Worm (Caenorhabditis elegans) whole organism, L3 larva: Measurements from ENCODE around the gene F46B6.4.

Experiments
- R02D3.7 ChIP-seq: fragments of 150-350 bp; optimal IDR thresholded peaks from 2 replicates; lab custom pipeline; 2014; ENCODE audit warnings: missing biosample characterization, missing genetic modification characterization
- aly-2 ChIP-seq: fragments of 150-350 bp; optimal IDR thresholded peaks from 2 replicates; lab custom pipeline; 2014; ENCODE audit warnings: missing biosample characterization, missing genetic modification characterization
- ama-1 ChIP-seq: fragments of 150-350 bp; optimal IDR thresholded peaks from 2 replicates; lab custom pipeline; 2018
- ceh-16 ChIP-seq: sonication (generic microtip); optimal IDR thresholded peaks from 2 replicates; lab custom pipeline; 2017; ENCODE audit warnings: missing biosample characterization, missing genetic modification characterization
- ceh-28 ChIP-seq: fragments of 150-350 bp; optimal IDR thresholded peaks from 2 replicates; lab custom pipeline; 2014; ENCODE audit warnings: missing biosample characterization, missing genetic modification reagents, missing genetic modification characterization
- daf-12 ChIP-seq: fragments of 150-350 bp; optimal IDR thresholded peaks from 2 replicates; lab custom pipeline; 2014; ENCODE audit warnings: missing biosample characterization, missing genetic modification reagents, missing genetic modification characterization
- egl-27 ChIP-seq: sonication (generic microtip); optimal IDR thresholded peaks from 4 replicates; lab custom pipeline; 2017; ENCODE audit warnings: missing biosample characterization, missing genetic modification reagents, missing genetic modification characterization
- egl-5 ChIP-seq: fragments of 150-350 bp; optimal IDR thresholded peaks from 2 replicates; lab custom pipeline; 2017; ENCODE audit warnings: missing biosample characterization, missing genetic modification reagents, missing genetic modification characterization, inconsistent platforms
- elt-1 ChIP-seq: fragments of 150-350 bp; optimal IDR thresholded peaks from 2 replicates; lab custom pipeline; 2014; ENCODE audit warnings: missing biosample characterization, missing genetic modification characterization
- elt-2 ChIP-seq: sonication (generic microtip); optimal IDR thresholded peaks from 2 replicates; lab custom pipeline; 2016; ENCODE audit warnings: missing genetic modification reagents, mild to moderate bottlenecking, missing genetic modification characterization, missing compliant biosample characterization
- elt-3 ChIP-seq, 3 experiments: fragments of 150-350 bp in 1 of 3; sonication (generic microtip) in 2 of 3; optimal IDR thresholded peaks; 2 replicates in 2 of 3; 4 replicates in 1 of 3; lab custom pipeline; 2014 to 2017; ENCODE audit warnings: missing biosample characterization in 3 of 3, missing genetic modification characterization in 3 of 3
- eor-1 ChIP-seq, 2 experiments: fragments of 150-350 bp; optimal IDR thresholded peaks; 2 replicates each; lab custom pipeline; 2014 to 2018; ENCODE audit warnings: missing biosample characterization in 2 of 2, missing genetic modification characterization in 2 of 2
- fkh-2 ChIP-seq: fragments of 150-350 bp; optimal IDR thresholded peaks from 2 replicates; lab custom pipeline; 2014; ENCODE audit warnings: missing biosample characterization, missing genetic modification reagents, missing genetic modification characterization
- fos-1 ChIP-seq: fragments of 150-350 bp; optimal IDR thresholded peaks from 2 replicates; lab custom pipeline; 2014; ENCODE audit warnings: missing biosample characterization, missing genetic modification characterization
- hmg-11 ChIP-seq: sonication (generic microtip); optimal IDR thresholded peaks from 2 replicates; lab custom pipeline; 2016; ENCODE audit warnings: missing genetic modification characterization, missing compliant biosample characterization
- jun-1 ChIP-seq: fragments of 150-350 bp; optimal IDR thresholded peaks from 2 replicates; lab custom pipeline; 2014; ENCODE audit warnings: missing biosample characterization, missing genetic modification reagents, missing genetic modification characterization
- lin-15B ChIP-seq: fragments of 150-350 bp; optimal IDR thresholded peaks from 2 replicates; lab custom pipeline; 2014; ENCODE audit warnings: missing biosample characterization, missing genetic modification characterization
- lin-39 ChIP-seq: fragments of 150-350 bp; optimal IDR thresholded peaks from 2 replicates; lab custom pipeline; 2018; ENCODE audit warnings: missing biosample characterization, missing genetic modification reagents, missing genetic modification characterization
- lsy-12 ChIP-seq: sonication (generic microtip); optimal IDR thresholded peaks from 2 replicates; lab custom pipeline; 2016; ENCODE audit warnings: mild to moderate bottlenecking, missing genetic modification characterization, missing compliant biosample characterization
- mdl-1 ChIP-seq: fragments of 150-350 bp; optimal IDR thresholded peaks from 2 replicates; lab custom pipeline; 2014; ENCODE audit warnings: missing biosample characterization, missing genetic modification characterization
- mml-1 ChIP-seq: fragments of 150-350 bp; sonication (generic microtip); optimal IDR thresholded peaks from 3 replicates; lab custom pipeline; 2014; ENCODE audit warnings: missing biosample characterization, missing genetic modification characterization
- nfya-1 ChIP-seq: sonication (generic microtip); optimal IDR thresholded peaks from 2 replicates; lab custom pipeline; 2017; ENCODE audit warnings: missing genetic modification characterization, mild to moderate bottlenecking, missing compliant biosample characterization, antibody characterized with exemption, moderate library complexity; ENCODE audit not compliant: insufficient read depth
- nhr-11 ChIP-seq: fragments of 150-350 bp; optimal IDR thresholded peaks from 2 replicates; lab custom pipeline; 2014; ENCODE audit warnings: missing biosample characterization, missing genetic modification characterization
- nhr-237 ChIP-seq: fragments of 150-350 bp; optimal IDR thresholded peaks from 2 replicates; lab custom pipeline; 2014; ENCODE audit warnings: missing biosample characterization, missing genetic modification characterization
- nhr-25 ChIP-seq: sonication (generic microtip); optimal IDR thresholded peaks from 2 replicates; lab custom pipeline; 2017; ENCODE audit warnings: missing biosample characterization, missing genetic modification characterization
- nhr-28 ChIP-seq: fragments of 150-350 bp; optimal IDR thresholded peaks from 2 replicates; lab custom pipeline; 2014; ENCODE audit warnings: missing biosample characterization, missing genetic modification characterization
- nhr-43 ChIP-seq: sonication (generic microtip); optimal IDR thresholded peaks from 2 replicates; lab custom pipeline; 2016; ENCODE audit warnings: mild to moderate bottlenecking, missing genetic modification characterization, missing compliant biosample characterization; ENCODE audit not compliant: poor library complexity, severe bottlenecking
- nhr-67 ChIP-seq: fragments of 150-350 bp; optimal IDR thresholded peaks from 2 replicates; lab custom pipeline; 2014; ENCODE audit warnings: missing biosample characterization, missing genetic modification characterization
- nhr-76 ChIP-seq: fragments of 150-350 bp; sonication (generic microtip); optimal IDR thresholded peaks from 5 replicates; lab custom pipeline; 2014; ENCODE audit warnings: missing biosample characterization, missing genetic modification characterization
- nhr-77 ChIP-seq: fragments of 150-350 bp; optimal IDR thresholded peaks from 2 replicates; lab custom pipeline; 2014; ENCODE audit warnings: missing biosample characterization, missing genetic modification characterization
- pha-4 ChIP-seq: fragments of 150-350 bp; optimal IDR thresholded peaks from 2 replicates; lab custom pipeline; 2014; ENCODE audit warnings: missing biosample characterization, missing genetic modification reagents, missing genetic modification characterization
- pqm-1 ChIP-seq: fragments of 150-350 bp; optimal IDR thresholded peaks from 2 replicates; lab custom pipeline; 2017; ENCODE audit warnings: missing biosample characterization, missing genetic modification characterization, inconsistent platforms
- sea-2 ChIP-seq: fragments of 150-350 bp; sonication (generic microtip); optimal IDR thresholded peaks from 4 replicates; lab custom pipeline; 2014; ENCODE audit warnings: missing biosample characterization, missing genetic modification reagents, missing genetic modification characterization
- skn-1 ChIP-seq: fragments of 150-350 bp; optimal IDR thresholded peaks from 2 replicates; lab custom pipeline; 2014; ENCODE audit warnings: missing biosample characterization, missing genetic modification characterization
- snpc-4 ChIP-seq: fragments of 150-350 bp; optimal IDR thresholded peaks from 2 replicates; lab custom pipeline; 2014; ENCODE audit warnings: missing biosample characterization, missing genetic modification characterization
- tbx-2 ChIP-seq: sonication (generic microtip); optimal IDR thresholded peaks from 2 replicates; lab custom pipeline; 2016; ENCODE audit warnings: mild to moderate bottlenecking, missing genetic modification characterization, missing compliant biosample characterization
- unc-39 ChIP-seq: sonication (generic microtip); optimal IDR thresholded peaks from 4 replicates; lab custom pipeline; 2017; ENCODE audit warnings: missing biosample characterization, missing genetic modification characterization
- unc-62 ChIP-seq: fragments of 150-350 bp; sonication (generic microtip); optimal IDR thresholded peaks from 4 replicates; lab custom pipeline; 2014; ENCODE audit warnings: missing biosample characterization, missing genetic modification reagents, missing genetic modification characterization
- zag-1 ChIP-seq: fragments of 150-350 bp; optimal IDR thresholded peaks from 2 replicates; lab custom pipeline; 2014; ENCODE audit warnings: missing biosample characterization, missing genetic modification characterization
- ztf-11 ChIP-seq: fragments of 150-350 bp; optimal IDR thresholded peaks from 2 replicates; lab custom pipeline; 2014; ENCODE audit warnings: missing biosample characterization, missing genetic modification characterization
- ztf-4 ChIP-seq: fragments of 150-350 bp; optimal IDR thresholded peaks from 2 replicates; lab custom pipeline; 2014; ENCODE audit warnings: missing biosample characterization, missing genetic modification characterization

The F46B6.4 gene

ce11 chrV:9779418-9779817, at the start of gene F46B6.4:
Gene F46B6.4, minus strand, starts transcription at chrV:9779518.
- TF ChIP-seq ztf-4 (tag; lab: Kevin White, UChicago) (no peak), nhr-67 (tag; lab: Kevin White, UChicago) (no peak), fkh-2 (no peak), ceh-28 (tag; lab: Kevin White, UChicago) (no peak), lin-39 (no peak), nhr-237 (tag; lab: Kevin White, UChicago) (no peak), nhr-43 (tag; lab: Kevin White, UChicago) (no peak), egl-27 (tag; lab: Kevin White, UChicago) (no peak), sea-2 (no peak), nhr-77 (no peak)

- TF ChIP-seq egl-5 (no peak), nhr-25 (tag; lab: Kevin White, UChicago) (no peak), mml-1 (tag; lab: Kevin White, UChicago) (no peak), ztf-11 (tag; lab: Kevin White, UChicago) (no peak), nhr-43 (tag; lab: Kevin White, UChicago) (no peak), nhr-67 (tag; lab: Kevin White, UChicago) (no peak), lin-39 (no peak), nhr-77 (no peak), jun-1 (tag; lab: Kevin White, UChicago) (no peak), skn-1 (no peak)
Observed at ce11 chrV:9824149-9824548, 44.8 kb upstream of the F46B6.4 start, which contains the start of gene str-2. Gene str-2, minus strand, starts transcription at chrV:9824249.

ce11 chrV:9821724-9822123, 42.4 kb upstream of the F46B6.4 start, which contains the start of gene str-193:
Gene str-193, minus strand, starts transcription at chrV:9821824.
- no peak for TF ChIP-seq fos-1
- TF ChIP-seq sea-2, result no peak
- no peak for TF ChIP-seq R02D3.7
- TF ChIP-seq aly-2 (tag; lab: Kevin White, UChicago), result no peak
- TF ChIP-seq nhr-43 (tag; lab: Kevin White, UChicago), result no peak

- TF ChIP-seq ceh-16 (no peak), nhr-11 (tag; lab: Kevin White, UChicago) (no peak)
- TF ChIP-seq, all 47 proteins: peak for 0
Observed at ce11 chrV:9816390-9816789, 37.1 kb upstream of the F46B6.4 start, which contains the start of gene sru-31. Gene sru-31, plus strand, starts transcription at chrV:9816690.

- TF ChIP-seq lin-39 (no peak), nhr-28 (tag; lab: Kevin White, UChicago) (no peak), elt-2 (tag; lab: Kevin White, UChicago) (no peak), nhr-237 (tag; lab: Kevin White, UChicago) (no peak), daf-12 (tag; lab: Kevin White, UChicago) (no peak), unc-39 (tag; lab: Kevin White, UChicago) (no peak), ama-1 (lab: Kevin White, UChicago) (no peak), egl-5 (no peak), nfya-1 (tag; lab: Kevin White, UChicago) (no peak), unc-62 (no peak), nhr-76 (no peak), nhr-77 (no peak), snpc-4 (tag; lab: Kevin White, UChicago) (no peak), mdl-1 (tag; lab: Kevin White, UChicago) (no peak), aly-2 (tag; lab: Kevin White, UChicago) (no peak), nhr-25 (tag; lab: Kevin White, UChicago) (no peak), elt-1 (tag; lab: Kevin White, UChicago) (no peak), tbx-2 (tag; lab: Kevin White, UChicago) (no peak), fos-1 (no peak), eor-1 (tag; optimal IDR thresholded peaks at IDR 0.05; lab: Kevin White, UChicago) (no peak)
Observed at ce11 chrV:9813527-9813926, 34.2 kb upstream of the F46B6.4 start, which contains the start of gene sru-30. Gene sru-30, plus strand, starts transcription at chrV:9813827.

ce11 chrV:9812216-9812615, 32.9 kb upstream of the F46B6.4 start:
- TF ChIP-seq jun-1 (tag; lab: Kevin White, UChicago) (no peak), nfya-1 (tag; lab: Kevin White, UChicago) (no peak), daf-12 (tag; lab: Kevin White, UChicago) (no peak), mml-1 (tag; lab: Kevin White, UChicago) (no peak), pha-4 (tag; lab: Kevin White, UChicago) (no peak), lin-15B (tag; lab: Kevin White, UChicago) (no peak), fos-1 (no peak), zag-1 (no peak), nhr-237 (tag; lab: Kevin White, UChicago) (no peak), hmg-11 (tag; lab: Kevin White, UChicago) (no peak), nhr-28 (tag; lab: Kevin White, UChicago) (no peak), mdl-1 (tag; lab: Kevin White, UChicago) (no peak), lsy-12 (tag; lab: Kevin White, UChicago) (no peak), elt-3 (tag; optimal IDR thresholded peaks at IDR 0.05; lab: Kevin White, UChicago) (no peak), ztf-4 (tag; lab: Kevin White, UChicago) (no peak), pqm-1 (tag; lab: Kevin White, UChicago) (no peak)
- TF ChIP-seq, all 47 proteins: peak for 0
